Fruit fly (Drosophila melanogaster) whole organism, embryonic: Measurements from ENCODE around the gene Iyd.

Experiments used
- Abd-B ChIP-seq: fragments of 200-800 bp; sonication (Bioruptor generic); optimal IDR thresholded peaks from 2 replicates; lab custom pipeline; 2018; ENCODE audit warnings: missing biosample characterization, mild to moderate bottlenecking, missing genetic modification characterization, moderate library complexity
- Aef1 ChIP-seq: fragments of 200-800 bp; sonication (Bioruptor generic); IDR thresholded peaks from 3 replicates; pipeline ENCODE4 v1.3.6; 2022; ENCODE audit warnings: missing biosample characterization, missing genetic modification characterization
- CG1024 ChIP-seq: fragments of 200-800 bp; sonication (Bioruptor generic); IDR thresholded peaks from 2 replicates; pipeline ENCODE4 v1.3.6; 2022; ENCODE audit warnings: missing biosample characterization, missing genetic modification characterization
- CG10321 ChIP-seq: fragments of 200-800 bp; sonication (Bioruptor generic); IDR thresholded peaks from 2 replicates; pipeline ENCODE4 v1.3.6; 2022; ENCODE audit warnings: missing biosample characterization, missing genetic modification characterization
- CG12769 ChIP-seq: fragments of 200-800 bp; sonication (Bioruptor generic); optimal IDR thresholded peaks from 2 replicates; lab custom pipeline; 2019; ENCODE audit warnings: missing biosample characterization, mild to moderate bottlenecking, missing genetic modification characterization, moderate library complexity
- CG15514 ChIP-seq: fragments of 200-800 bp; sonication (Bioruptor generic); optimal IDR thresholded peaks from 3 replicates; lab custom pipeline; 2017; ENCODE audit warnings: missing biosample characterization, missing genetic modification characterization, mild to moderate bottlenecking, moderate library complexity, missing genetic modification reagents
- CG1602 ChIP-seq: fragments of 200-800 bp; sonication (Bioruptor generic); optimal IDR thresholded peaks from 3 replicates; lab custom pipeline; 2016; ENCODE audit warnings: missing biosample characterization, missing genetic modification characterization
- CG17328 ChIP-seq: fragments of 200-800 bp; sonication (Bioruptor generic); IDR thresholded peaks from 2 replicates; pipeline ENCODE4 v1.3.6; 2022; ENCODE audit warnings: missing biosample characterization, missing genetic modification characterization
- CG17359 ChIP-seq: fragments of 200-800 bp; sonication (Bioruptor generic); optimal IDR thresholded peaks from 3 replicates; lab custom pipeline; 2018; ENCODE audit warnings: missing biosample characterization, mild to moderate bottlenecking, missing genetic modification characterization, moderate library complexity
- CG2712 ChIP-seq: fragments of 200-800 bp; optimal IDR thresholded peaks from 3 replicates; lab custom pipeline; 2019; ENCODE audit warnings: missing biosample characterization, mild to moderate bottlenecking, missing genetic modification characterization, moderate library complexity
- CG32772 ChIP-seq: fragments of 200-800 bp; sonication (Bioruptor generic); IDR thresholded peaks from 2 replicates; pipeline ENCODE4 v1.3.6; 2022; ENCODE audit warnings: missing biosample characterization, missing genetic modification characterization
- CG6791 ChIP-seq: fragments of 200-800 bp; sonication (Bioruptor generic); IDR thresholded peaks from 3 replicates; pipeline ENCODE4 v1.3.6; 2022; ENCODE audit warnings: missing biosample characterization, missing genetic modification characterization; ENCODE audit not compliant: partially characterized antibody
- CG6813 ChIP-seq: fragments of 200-800 bp; sonication (Bioruptor generic); optimal IDR thresholded peaks from 2 replicates; lab custom pipeline; 2017; ENCODE audit warnings: missing biosample characterization, missing genetic modification characterization, mild to moderate bottlenecking, moderate library complexity, missing genetic modification reagents
- CG7745 ChIP-seq: fragments of 200-800 bp; sonication (Bioruptor generic); optimal IDR thresholded peaks from 2 replicates; lab custom pipeline; 2018; ENCODE audit warnings: missing biosample characterization, mild to moderate bottlenecking, missing genetic modification characterization, moderate library complexity
- CG8290 ChIP-seq, 3 experiments: fragments of 200-800 bp; sonication (Bioruptor generic); optimal IDR thresholded peaks; 2 replicates each; lab custom pipeline; 2016 to 2019; ENCODE audit warnings: missing biosample characterization in 3 of 3, missing genetic modification characterization in 3 of 3, mild to moderate bottlenecking in 2 of 3, moderate library complexity in 1 of 3
- CG9215 ChIP-seq: fragments of 200-800 bp; sonication (Bioruptor generic); IDR thresholded peaks from 2 replicates; pipeline ENCODE4 v1.3.6; 2022; ENCODE audit warnings: missing biosample characterization, missing genetic modification characterization
- CG9437 ChIP-seq: fragments of 200-800 bp; sonication (Bioruptor generic); optimal IDR thresholded peaks from 2 replicates; lab custom pipeline; 2018; ENCODE audit warnings: missing biosample characterization, mild to moderate bottlenecking, missing genetic modification characterization
- Camta ChIP-seq: fragments of 200-800 bp; sonication (Bioruptor generic); optimal IDR thresholded peaks from 2 replicates; lab custom pipeline; 2016; ENCODE audit warnings: missing biosample characterization, missing genetic modification characterization
- Deaf1 ChIP-seq: fragments of 200-800 bp; optimal IDR thresholded peaks from 3 replicates; lab custom pipeline; 2019; ENCODE audit warnings: missing biosample characterization, mild to moderate bottlenecking, missing genetic modification characterization, moderate library complexity
- Dip3 ChIP-seq: fragments of 200-800 bp; sonication (Bioruptor generic); optimal IDR thresholded peaks from 3 replicates; lab custom pipeline; 2016; ENCODE audit warnings: missing biosample characterization, missing genetic modification characterization
- HLH4C ChIP-seq: fragments of 200-800 bp; sonication (Bioruptor generic); IDR thresholded peaks from 3 replicates; pipeline ENCODE4 v1.3.6; 2022; ENCODE audit warnings: missing biosample characterization, missing genetic modification characterization; ENCODE audit not compliant: partially characterized antibody
- Hr51 ChIP-seq, 2 experiments: fragments of 200-800 bp; sonication (Bioruptor generic); optimal IDR thresholded peaks; 2 replicates in 1 of 2; 3 replicates in 1 of 2; lab custom pipeline; 2016 to 2018; ENCODE audit warnings: missing biosample characterization in 2 of 2, missing genetic modification characterization in 2 of 2, mild to moderate bottlenecking in 1 of 2, moderate library complexity in 1 of 2
- Jarid2 ChIP-seq: fragments of 200-800 bp; sonication (Bioruptor generic); optimal IDR thresholded peaks from 3 replicates; lab custom pipeline; 2017; ENCODE audit warnings: mild to moderate bottlenecking, missing biosample characterization, missing genetic modification reagents, missing genetic modification characterization
- Myb ChIP-seq: fragments of 200-800 bp; sonication (Bioruptor generic); optimal IDR thresholded peaks from 2 replicates; lab custom pipeline; 2016; ENCODE audit warnings: missing biosample characterization, missing genetic modification characterization
- Nf-YA ChIP-seq: fragments of 200-800 bp; sonication (Bioruptor generic); IDR thresholded peaks from 2 replicates; pipeline ENCODE4 v1.3.6; 2022; ENCODE audit warnings: missing biosample characterization, missing genetic modification characterization
- Pdp1 ChIP-seq, 2 experiments: fragments of 200-800 bp; sonication (Bioruptor generic); optimal IDR thresholded peaks; 3 replicates each; lab custom pipeline; 2016; ENCODE audit warnings: missing biosample characterization in 2 of 2, missing genetic modification characterization in 2 of 2, mild to moderate bottlenecking in 1 of 2, moderate library complexity in 1 of 2
- Rfx ChIP-seq: fragments of 200-800 bp; sonication (Bioruptor generic); IDR thresholded peaks from 2 replicates; pipeline ENCODE4 v1.3.6; 2022; ENCODE audit warnings: missing biosample characterization, missing genetic modification characterization
- Six4 ChIP-seq: fragments of 200-800 bp; sonication (Bioruptor generic); optimal IDR thresholded peaks from 2 replicates; lab custom pipeline; 2016; ENCODE audit warnings: missing biosample characterization, missing genetic modification characterization
- Stat92E ChIP-seq, 3 experiments: fragments of >200 bp in 2 of 3; fragments of 200-800 bp in 1 of 3; sonication (Bioruptor generic) in 1 of 3; optimal IDR thresholded peaks; 2 replicates each; lab custom pipeline; 2017 to 2019; ENCODE audit warnings: missing biosample characterization in 3 of 3, missing genetic modification characterization in 3 of 3, mild to moderate bottlenecking in 1 of 3, moderate library complexity in 1 of 3
- ara ChIP-seq: fragments of 200-800 bp; sonication (Bioruptor generic); IDR thresholded peaks from 2 replicates; pipeline ENCODE4 v1.3.6; 2022; ENCODE audit warnings: missing biosample characterization, missing genetic modification characterization
- bigmax ChIP-seq: fragments of 200-800 bp; sonication (Bioruptor generic); optimal IDR thresholded peaks from 2 replicates; lab custom pipeline; 2018; ENCODE audit warnings: missing biosample characterization, mild to moderate bottlenecking, missing genetic modification characterization
- cg ChIP-seq: fragments of 200-800 bp; sonication (Bioruptor generic); optimal IDR thresholded peaks from 3 replicates; lab custom pipeline; 2019; ENCODE audit warnings: missing biosample characterization, mild to moderate bottlenecking, missing genetic modification characterization, moderate library complexity
- ci ChIP-seq: fragments of 200-800 bp; sonication (Bioruptor generic); IDR thresholded peaks from 3 replicates; pipeline ENCODE4 v1.3.6; 2022; ENCODE audit warnings: missing biosample characterization, missing genetic modification characterization
- crol ChIP-seq: fragments of 200-800 bp; sonication (Bioruptor generic); IDR thresholded peaks from 2 replicates; pipeline ENCODE4 v1.3.6; 2022; ENCODE audit warnings: missing biosample characterization, missing genetic modification characterization
- dpn ChIP-seq, 2 experiments: fragments of 200-800 bp; sonication (Bioruptor generic); optimal IDR thresholded peaks; 3 replicates each; lab custom pipeline; 2016; ENCODE audit warnings: missing biosample characterization in 2 of 2, missing genetic modification characterization in 2 of 2
- gcm ChIP-seq: fragments of 200-800 bp; sonication (Bioruptor generic); optimal IDR thresholded peaks from 2 replicates; lab custom pipeline; 2019; ENCODE audit warnings: missing biosample characterization, mild to moderate bottlenecking, missing genetic modification characterization, moderate library complexity
- ind ChIP-seq: fragments of 200-800 bp; sonication (Bioruptor generic); optimal IDR thresholded peaks from 3 replicates; lab custom pipeline; 2016; ENCODE audit warnings: missing biosample characterization, missing genetic modification characterization
- kah ChIP-seq: fragments of 200-800 bp; sonication (Bioruptor generic); optimal IDR thresholded peaks from 2 replicates; lab custom pipeline; 2018; ENCODE audit warnings: missing biosample characterization, mild to moderate bottlenecking, missing genetic modification characterization
- maf-S ChIP-seq: fragments of 200-800 bp; sonication (Bioruptor generic); optimal IDR thresholded peaks from 2 replicates; lab custom pipeline; 2016; ENCODE audit warnings: missing biosample characterization, missing genetic modification characterization
- nerfin-1 ChIP-seq: fragments of 200-800 bp; sonication (Bioruptor generic); optimal IDR thresholded peaks from 3 replicates; lab custom pipeline; 2019; ENCODE audit warnings: missing biosample characterization, mild to moderate bottlenecking, missing genetic modification characterization, moderate library complexity
- phol ChIP-seq: fragments of 200-800 bp; sonication (Bioruptor generic); optimal IDR thresholded peaks from 3 replicates; lab custom pipeline; 2018; ENCODE audit warnings: missing biosample characterization, mild to moderate bottlenecking, missing genetic modification characterization, moderate library complexity
- pita ChIP-seq: fragments of 200-800 bp; sonication (Bioruptor generic); optimal IDR thresholded peaks from 2 replicates; lab custom pipeline; 2017; ENCODE audit warnings: missing biosample characterization, mild to moderate bottlenecking, missing genetic modification characterization
- pros ChIP-seq: fragments of 200-800 bp; sonication (Bioruptor generic); optimal IDR thresholded peaks from 3 replicates; lab custom pipeline; 2019; ENCODE audit warnings: missing biosample characterization, mild to moderate bottlenecking, missing genetic modification characterization, moderate library complexity
- rib ChIP-seq: fragments of 200-800 bp; sonication (Bioruptor generic); IDR thresholded peaks from 2 replicates; pipeline ENCODE4 v1.3.6; 2022; ENCODE audit warnings: missing biosample characterization, missing genetic modification characterization
- sisA ChIP-seq: fragments of 200-800 bp; sonication (Bioruptor generic); IDR thresholded peaks from 2 replicates; pipeline ENCODE4 v1.3.6; 2022; ENCODE audit warnings: missing biosample characterization, missing genetic modification characterization
- so ChIP-seq: fragments of 200-800 bp; sonication (Bioruptor generic); IDR thresholded peaks from 3 replicates; pipeline ENCODE4 v1.3.6; 2022; ENCODE audit warnings: missing biosample characterization, missing genetic modification characterization
- tin ChIP-seq: fragments of 200-800 bp; sonication (Bioruptor generic); optimal IDR thresholded peaks from 3 replicates; lab custom pipeline; 2016; ENCODE audit warnings: missing biosample characterization, missing genetic modification characterization
- yki ChIP-seq: fragments of >200 bp; optimal IDR thresholded peaks from 3 replicates; lab custom pipeline; 2018

The Iyd gene

dm6 chr3L:11074043-11074853, 21.8 kb downstream of the Iyd start, which contains the start of the genes Pfdn2 and Noc1 (continued):
- TF ChIP-seq cg (GFP tag; lab: Kevin White, UChicago): no peak
- peak; percentile 23 for TF ChIP-seq tin (GFP tag; lab: Kevin White, UChicago)
- TF ChIP-seq CG9215: peak; percentile 39; the same call in 1 of the 2 replicates
- TF ChIP-seq crol (GFP tag; lab: Robert Waterston, UW): no peak
- TF ChIP-seq pros: no peak
- TF ChIP-seq CG10321 (GFP tag; lab: Robert Waterston, UW): no peak
- no peak for TF ChIP-seq CG7745 (tag; lab: Kevin White, UChicago)
- TF ChIP-seq Rfx (GFP tag; lab: Robert Waterston, UW): peak; percentile 70
- no peak for TF ChIP-seq so (GFP tag; lab: Robert Waterston, UW)
- no peak for TF ChIP-seq bigmax (GFP tag; lab: Kevin White, UChicago)
- TF ChIP-seq Dip3 (GFP tag; lab: Kevin White, UChicago): no peak
- no peak for TF ChIP-seq HLH4C (GFP tag; lab: Robert Waterston, UW)
- no peak for TF ChIP-seq kah (GFP tag; lab: Kevin White, UChicago)
- peak; percentile 31 for TF ChIP-seq CG9437 (GFP tag; lab: Kevin White, UChicago)
- peak in 1 of 2 experiments; percentile 67 for TF ChIP-seq dpn (GFP tag; optimal IDR thresholded peaks at IDR 0.05; lab: Kevin White, UChicago)
- TF ChIP-seq Nf-YA: no peak
- TF ChIP-seq sisA (GFP tag; lab: Robert Waterston, UW): peak; percentile 59
- TF ChIP-seq Stat92E (GFP tag; optimal IDR thresholded peaks at IDR 0.05; lab: Kevin White, UChicago): no peak
- TF ChIP-seq ci (GFP tag; lab: Robert Waterston, UW): no peak
- peak; percentile 62 for TF ChIP-seq ind (GFP tag; lab: Kevin White, UChicago)
- TF ChIP-seq Deaf1 (tag; lab: Kevin White, UChicago): no peak
- peak; percentile 9; the same call in 1 of the 2 replicates for TF ChIP-seq ara (GFP tag; lab: Robert Waterston, UW)
- TF ChIP-seq CG1602 (GFP tag; lab: Kevin White, UChicago): peak; percentile 55
- TF ChIP-seq CG1024 (GFP tag; lab: Robert Waterston, UW): no peak
- no peak for TF ChIP-seq CG15514 (GFP tag; lab: Kevin White, UChicago)
- TF ChIP-seq Camta: no peak
- peak; percentile 47 for TF ChIP-seq Six4
- TF ChIP-seq Hr51 (GFP tag; optimal IDR thresholded peaks at IDR 0.05; lab: Kevin White, UChicago): peak in 1 of 2 experiments; percentile 38
- TF ChIP-seq Pdp1 (GFP tag; optimal IDR thresholded peaks at IDR 0.05; lab: Kevin White, UChicago): peak in 1 of 2 experiments; percentile 3
- peak; percentile 52 for TF ChIP-seq CG17328 (GFP tag; lab: Robert Waterston, UW)
- no peak for TF ChIP-seq rib (GFP tag; lab: Robert Waterston, UW)
- no peak for TF ChIP-seq CG6791 (GFP tag; lab: Robert Waterston, UW)
- no peak for TF ChIP-seq Jarid2 (GFP tag; lab: Kevin White, UChicago)
- TF ChIP-seq maf-S (GFP tag; lab: Kevin White, UChicago): no peak
- no peak for TF ChIP-seq Myb (GFP tag; lab: Kevin White, UChicago)
- TF ChIP-seq Abd-B (GFP tag; lab: Kevin White, UChicago): no peak
- TF ChIP-seq CG2712: peak; percentile 78
- TF ChIP-seq CG12769 (tag; lab: Kevin White, UChicago): no peak
- TF ChIP-seq pita: no peak
- peak; percentile 55 for TF ChIP-seq CG32772 (GFP tag; lab: Robert Waterston, UW)
- no peak for TF ChIP-seq yki
- TF ChIP-seq Aef1 (GFP tag; lab: Robert Waterston, UW): peak; percentile 55; the same call in 1 of the 3 replicates
- no peak for TF ChIP-seq gcm (GFP tag; lab: Kevin White, UChicago)
- TF ChIP-seq CG6813 (GFP tag; lab: Kevin White, UChicago): no peak
- TF ChIP-seq nerfin-1 (tag; lab: Kevin White, UChicago): no peak
- peak; percentile 57 for TF ChIP-seq CG8290 (GFP tag; optimal IDR thresholded peaks at IDR 0.05; lab: Kevin White, UChicago)
- TF ChIP-seq CG8290 (tag; optimal IDR thresholded peaks at IDR 0.05; lab: Kevin White, UChicago): no peak
- peak; percentile 42 for TF ChIP-seq phol (tag; lab: Kevin White, UChicago)
- no peak for TF ChIP-seq CG17359
